Fruit fly (Drosophila melanogaster) whole organism, embryonic: ENCODE data around the gene Leash.

Experiments
- CG10654 ChIP-seq: fragments of 200-800 bp; sonication (Bioruptor generic); optimal IDR thresholded peaks from 2 replicates; lab custom pipeline; 2016; ENCODE audit warnings: missing biosample characterization, missing genetic modification characterization
- CG10959 ChIP-seq: fragments of 200-800 bp; sonication (Bioruptor generic); IDR thresholded peaks from 2 replicates; pipeline ENCODE4 v1.3.6; 2022; ENCODE audit warnings: missing biosample characterization, missing genetic modification characterization
- CG11247 ChIP-seq: fragments of 200-800 bp; sonication (Bioruptor generic); IDR thresholded peaks from 2 replicates; pipeline ENCODE4 v1.3.6; 2022; ENCODE audit warnings: missing biosample characterization, missing genetic modification characterization
- CG11695 ChIP-seq: fragments of 200-800 bp; sonication (Bioruptor generic); IDR thresholded peaks from 3 replicates; pipeline ENCODE4 v1.3.6; 2022; ENCODE audit warnings: missing biosample characterization, missing genetic modification characterization
- CG11696 ChIP-seq: fragments of 200-800 bp; sonication (Bioruptor generic); IDR thresholded peaks from 2 replicates; pipeline ENCODE4 v1.3.6; 2022; ENCODE audit warnings: missing biosample characterization, missing genetic modification characterization
- CG14710 ChIP-seq: fragments of 200-800 bp; sonication (Bioruptor generic); optimal IDR thresholded peaks from 3 replicates; lab custom pipeline; 2019; ENCODE audit warnings: missing biosample characterization, mild to moderate bottlenecking, missing genetic modification characterization, moderate library complexity
- CG14860 ChIP-seq: fragments of 200-800 bp; sonication (Bioruptor generic); IDR thresholded peaks from 3 replicates; pipeline ENCODE4 v1.3.6; 2022; ENCODE audit warnings: missing biosample characterization, missing genetic modification characterization; ENCODE audit not compliant: partially characterized antibody
- CG15696 ChIP-seq: fragments of 200-800 bp; sonication (Bioruptor generic); optimal IDR thresholded peaks from 2 replicates; lab custom pipeline; 2019; ENCODE audit warnings: missing biosample characterization, mild to moderate bottlenecking, missing genetic modification characterization, moderate library complexity
- CG1602 ChIP-seq: fragments of 200-800 bp; sonication (Bioruptor generic); optimal IDR thresholded peaks from 3 replicates; lab custom pipeline; 2016; ENCODE audit warnings: missing biosample characterization, missing genetic modification characterization
- CG17802 ChIP-seq: fragments of 200-800 bp; sonication (Bioruptor generic); optimal IDR thresholded peaks from 2 replicates; lab custom pipeline; 2018; ENCODE audit warnings: missing biosample characterization, mild to moderate bottlenecking, missing genetic modification characterization, moderate library complexity
- CG18619 ChIP-seq: fragments of 200-800 bp; sonication (Bioruptor generic); optimal IDR thresholded peaks from 3 replicates; lab custom pipeline; 2017; ENCODE audit warnings: missing biosample characterization, mild to moderate bottlenecking, missing genetic modification characterization
- CG2889 ChIP-seq: fragments of 200-800 bp; sonication (Bioruptor generic); IDR thresholded peaks from 3 replicates; pipeline ENCODE4 v1.3.6; 2022; ENCODE audit warnings: missing biosample characterization, missing genetic modification characterization
- CG3838 ChIP-seq: fragments of 200-800 bp; sonication (Bioruptor generic); optimal IDR thresholded peaks from 3 replicates; lab custom pipeline; 2016; ENCODE audit warnings: missing biosample characterization, missing genetic modification characterization
- CG5180 ChIP-seq: fragments of 200-800 bp; sonication (Bioruptor generic); optimal IDR thresholded peaks from 3 replicates; lab custom pipeline; 2017; ENCODE audit warnings: missing biosample characterization, missing genetic modification characterization, mild to moderate bottlenecking, moderate library complexity, missing genetic modification reagents
- CG6175 ChIP-seq: fragments of 200-800 bp; sonication (Bioruptor generic); IDR thresholded peaks from 3 replicates; pipeline ENCODE4 v1.3.6; 2022; ENCODE audit warnings: missing biosample characterization, missing genetic modification characterization
- CG6654 ChIP-seq: fragments of 200-800 bp; sonication (Bioruptor generic); optimal IDR thresholded peaks from 2 replicates; lab custom pipeline; 2017; ENCODE audit warnings: missing biosample characterization, mild to moderate bottlenecking, missing genetic modification characterization
- CG6689 ChIP-seq: fragments of 200-800 bp; sonication (Bioruptor generic); IDR thresholded peaks from 2 replicates; pipeline ENCODE4 v1.3.6; 2022; ENCODE audit warnings: missing biosample characterization, missing genetic modification characterization
- CG6813 ChIP-seq: fragments of 200-800 bp; sonication (Bioruptor generic); optimal IDR thresholded peaks from 2 replicates; lab custom pipeline; 2017; ENCODE audit warnings: missing biosample characterization, missing genetic modification characterization, mild to moderate bottlenecking, moderate library complexity, missing genetic modification reagents
- CG8944 ChIP-seq: fragments of 200-800 bp; sonication (Bioruptor generic); optimal IDR thresholded peaks from 3 replicates; lab custom pipeline; 2016; ENCODE audit warnings: missing biosample characterization, missing genetic modification characterization
- CG9609 ChIP-seq: fragments of 200-800 bp; sonication (Bioruptor generic); optimal IDR thresholded peaks from 3 replicates; lab custom pipeline; 2016; ENCODE audit warnings: missing biosample characterization, missing genetic modification characterization
- Elba2 ChIP-seq: fragments of 200-800 bp; sonication (Bioruptor generic); optimal IDR thresholded peaks from 3 replicates; lab custom pipeline; 2016; ENCODE audit warnings: missing biosample characterization, missing genetic modification characterization
- Ets65A ChIP-seq: fragments of 200-800 bp; sonication (Bioruptor generic); peaks from one replicate; lab custom pipeline; 2016; ENCODE audit warnings: missing biosample characterization, missing genetic modification characterization
- Hand ChIP-seq: fragments of 200-800 bp; sonication (Bioruptor generic); optimal IDR thresholded peaks from 2 replicates; lab custom pipeline; 2017; ENCODE audit warnings: mild to moderate bottlenecking, missing biosample characterization, missing genetic modification reagents, missing genetic modification characterization
- HmgD ChIP-seq: fragments of 200-800 bp; sonication (Bioruptor generic); optimal IDR thresholded peaks from 3 replicates; lab custom pipeline; 2016; ENCODE audit warnings: missing biosample characterization, missing genetic modification characterization
- Mrtf ChIP-seq: fragments of 200-800 bp; sonication (Bioruptor generic); IDR thresholded peaks from 3 replicates; pipeline ENCODE4 v1.3.6; 2022; ENCODE audit warnings: missing biosample characterization, missing genetic modification characterization
- Nf-YA ChIP-seq: fragments of 200-800 bp; sonication (Bioruptor generic); IDR thresholded peaks from 2 replicates; pipeline ENCODE4 v1.3.6; 2022; ENCODE audit warnings: missing biosample characterization, missing genetic modification characterization
- Oli ChIP-seq: fragments of 200-800 bp; sonication (Bioruptor generic); optimal IDR thresholded peaks from 2 replicates; lab custom pipeline; 2018; ENCODE audit warnings: missing biosample characterization, mild to moderate bottlenecking, missing genetic modification characterization, moderate library complexity
- Optix ChIP-seq: fragments of 200-800 bp; sonication (Bioruptor generic); IDR thresholded peaks from 3 replicates; pipeline ENCODE4 v1.3.6; 2022; ENCODE audit warnings: missing biosample characterization, missing genetic modification characterization
- Xbp1 ChIP-seq: fragments of 200-800 bp; sonication (Bioruptor generic); optimal IDR thresholded peaks from 3 replicates; lab custom pipeline; 2016; ENCODE audit warnings: missing biosample characterization, mild to moderate bottlenecking, missing genetic modification characterization
- amos ChIP-seq: fragments of 200-800 bp; sonication (Bioruptor generic); IDR thresholded peaks from 2 replicates; pipeline ENCODE4 v1.3.6; 2022; ENCODE audit warnings: missing biosample characterization, missing genetic modification characterization; ENCODE audit not compliant: partially characterized antibody
- ara ChIP-seq: fragments of 200-800 bp; sonication (Bioruptor generic); IDR thresholded peaks from 2 replicates; pipeline ENCODE4 v1.3.6; 2022; ENCODE audit warnings: missing biosample characterization, missing genetic modification characterization
- br ChIP-seq: fragments of >200 bp; optimal IDR thresholded peaks from 2 replicates; lab custom pipeline; 2017
- cato ChIP-seq: fragments of 200-800 bp; sonication (Bioruptor generic); optimal IDR thresholded peaks from 2 replicates; lab custom pipeline; 2016; ENCODE audit warnings: missing biosample characterization, missing genetic modification characterization, borderline replicate concordance
- chinmo ChIP-seq: fragments of 200-800 bp; sonication (Bioruptor generic); IDR thresholded peaks from 4 replicates; pipeline ENCODE4 v1.3.6; 2022; ENCODE audit warnings: missing biosample characterization, missing genetic modification characterization; ENCODE audit not compliant: partially characterized antibody
- crc ChIP-seq: fragments of 200-800 bp; sonication (Bioruptor generic); optimal IDR thresholded peaks from 2 replicates; lab custom pipeline; 2016; ENCODE audit warnings: missing biosample characterization, missing genetic modification characterization
- crol ChIP-seq: fragments of 200-800 bp; sonication (Bioruptor generic); IDR thresholded peaks from 2 replicates; pipeline ENCODE4 v1.3.6; 2022; ENCODE audit warnings: missing biosample characterization, missing genetic modification characterization
- dysf ChIP-seq: fragments of 200-800 bp; sonication (Bioruptor generic); IDR thresholded peaks from 3 replicates; pipeline ENCODE4 v1.3.6; 2022; ENCODE audit warnings: missing biosample characterization, missing genetic modification characterization
- fd96Cb ChIP-seq: fragments of 200-800 bp; sonication (Bioruptor generic); optimal IDR thresholded peaks from 2 replicates; lab custom pipeline; 2018; ENCODE audit warnings: missing biosample characterization, mild to moderate bottlenecking, missing genetic modification characterization, moderate library complexity
- ftz-f1 ChIP-seq: fragments of 200-800 bp; sonication (Bioruptor generic); optimal IDR thresholded peaks from 2 replicates; lab custom pipeline; 2016; ENCODE audit warnings: missing biosample characterization, missing genetic modification characterization
- gcm ChIP-seq: fragments of 200-800 bp; sonication (Bioruptor generic); optimal IDR thresholded peaks from 2 replicates; lab custom pipeline; 2019; ENCODE audit warnings: missing biosample characterization, mild to moderate bottlenecking, missing genetic modification characterization, moderate library complexity
- gem ChIP-seq: fragments of 200-800 bp; sonication (Bioruptor generic); optimal IDR thresholded peaks from 2 replicates; lab custom pipeline; 2019; ENCODE audit warnings: missing biosample characterization, mild to moderate bottlenecking, missing genetic modification characterization, moderate library complexity
- inv ChIP-seq: fragments of 200-800 bp; sonication (Bioruptor generic); IDR thresholded peaks from 2 replicates; pipeline ENCODE4 v1.3.6; 2022; ENCODE audit warnings: missing biosample characterization, missing genetic modification characterization; ENCODE audit not compliant: partially characterized antibody
- mirr ChIP-seq: fragments of 200-800 bp; sonication (Bioruptor generic); optimal IDR thresholded peaks from 3 replicates; lab custom pipeline; 2018; ENCODE audit warnings: missing biosample characterization, mild to moderate bottlenecking, missing genetic modification characterization
- onecut ChIP-seq: fragments of 200-800 bp; sonication (Bioruptor generic); IDR thresholded peaks from 2 replicates; pipeline ENCODE4 v1.3.6; 2022; ENCODE audit warnings: missing biosample characterization, missing genetic modification characterization
- pan ChIP-seq, 4 experiments: fragments of >200 bp in 3 of 4; fragments of 200-800 bp in 1 of 4; sonication (Bioruptor generic) in 1 of 4; optimal IDR thresholded peaks in 3 of 4; IDR thresholded peaks in 1 of 4; 2 replicates each; pipeline versions ENCODE4 v1.3.6 to Lab custom; 2017 to 2022; ENCODE audit warnings: missing biosample characterization in 2 of 4, missing genetic modification characterization in 2 of 4, mixed read lengths in 1 of 4
- pb ChIP-seq: fragments of 200-800 bp; sonication (Bioruptor generic); optimal IDR thresholded peaks from 3 replicates; lab custom pipeline; 2016; ENCODE audit warnings: missing biosample characterization, missing genetic modification characterization
- pita ChIP-seq: fragments of 200-800 bp; sonication (Bioruptor generic); optimal IDR thresholded peaks from 2 replicates; lab custom pipeline; 2017; ENCODE audit warnings: missing biosample characterization, mild to moderate bottlenecking, missing genetic modification characterization
- ranshi ChIP-seq: fragments of 200-800 bp; sonication (Bioruptor generic); IDR thresholded peaks from 2 replicates; pipeline ENCODE4 v1.3.6; 2022; ENCODE audit warnings: missing biosample characterization, missing genetic modification characterization
- ro ChIP-seq: fragments of 200-800 bp; sonication (Bioruptor generic); IDR thresholded peaks from 2 replicates; pipeline ENCODE4 v1.3.6; 2022; ENCODE audit warnings: missing biosample characterization, missing genetic modification characterization
- sima ChIP-seq: fragments of 200-800 bp; sonication (Bioruptor generic); optimal IDR thresholded peaks from 2 replicates; lab custom pipeline; 2016; ENCODE audit warnings: missing biosample characterization, missing genetic modification characterization

Leash gene

dm6 chr3R:10849515-10849973 lies 35.8 kb upstream of the Leash start, which contains the start of gene CG42394 (continued):
- peak; percentile 50; the same call in 1 of the 3 replicates for TF ChIP-seq CG14860 (GFP tag; lab: Robert Waterston, UW)
- TF ChIP-seq CG15696: peak; percentile 94
- TF ChIP-seq amos (GFP tag; lab: Robert Waterston, UW): peak; percentile 22; the same call in 1 of the 2 replicates
- peak; percentile 64; the same call in 2 of the 4 replicates for TF ChIP-seq chinmo (GFP tag; lab: Robert Waterston, UW)
- TF ChIP-seq dysf (GFP tag; lab: Robert Waterston, UW): peak; percentile 95
- TF ChIP-seq pb (GFP tag; lab: Kevin White, UChicago): no peak
- peak; percentile 80 for TF ChIP-seq CG17802 (tag; lab: Kevin White, UChicago)
- peak; percentile 88 for TF ChIP-seq CG11696 (GFP tag; lab: Robert Waterston, UW)
- peak; percentile 100 for TF ChIP-seq CG5180
- peak; percentile 95 for TF ChIP-seq ara (GFP tag; lab: Robert Waterston, UW)
- peak; percentile 98 for TF ChIP-seq gem (tag; lab: Kevin White, UChicago)
- TF ChIP-seq pita: no peak
- TF ChIP-seq CG18619: peak; percentile 93
- peak; percentile 92 for TF ChIP-seq CG1602 (GFP tag; lab: Kevin White, UChicago)
- TF ChIP-seq pan (optimal IDR thresholded peaks at IDR 0.05; lab: Kevin White, UChicago): no peak
- peak in 1 of 2 experiments; percentile 93 for TF ChIP-seq pan (GFP tag; optimal IDR thresholded peaks at IDR 0.05 in 1 of 2, IDR thresholded peaks at IDR 0.05 in 1 of 2)
- peak; percentile 89 for TF ChIP-seq CG6654 (GFP tag; lab: Kevin White, UChicago)
- TF ChIP-seq Mrtf (GFP tag; lab: Robert Waterston, UW): peak; percentile 87
- peak; percentile 97 for TF ChIP-seq fd96Cb (tag; lab: Kevin White, UChicago)
- peak; percentile 85 for TF ChIP-seq CG6175
- peak; percentile 83 for TF ChIP-seq Optix (GFP tag; lab: Robert Waterston, UW)
- peak; percentile 74 for TF ChIP-seq ro (GFP tag; lab: Robert Waterston, UW)
- peak; percentile 65 for TF ChIP-seq Ets65A (GFP tag; lab: Kevin White, UChicago)
- no peak for TF ChIP-seq sima
- TF ChIP-seq gcm: peak; percentile 94
- TF ChIP-seq CG11247 (GFP tag; lab: Robert Waterston, UW): peak; percentile 90
- TF ChIP-seq CG10959 (GFP tag; lab: Robert Waterston, UW): peak; percentile 93
- peak; percentile 84 for TF ChIP-seq cato
- peak; percentile 16 for TF ChIP-seq CG8944 (GFP tag; lab: Kevin White, UChicago)
- TF ChIP-seq CG2889: peak; percentile 88
- TF ChIP-seq ranshi: peak; percentile 96
- TF ChIP-seq crc (GFP tag; lab: Kevin White, UChicago): peak; percentile 54
- TF ChIP-seq ftz-f1 (GFP tag; lab: Kevin White, UChicago): no peak
- TF ChIP-seq CG10654 (GFP tag; lab: Kevin White, UChicago): peak; percentile 89
- no peak for TF ChIP-seq br (lab: Kevin White, UChicago)
- peak; percentile 91 for TF ChIP-seq Xbp1 (GFP tag; lab: Kevin White, UChicago)
- TF ChIP-seq crol (GFP tag; lab: Robert Waterston, UW): peak; percentile 40; the same call in 1 of the 2 replicates
- peak; percentile 23 for TF ChIP-seq mirr (GFP tag; lab: Kevin White, UChicago)
- TF ChIP-seq Nf-YA: peak; percentile 91
- TF ChIP-seq CG6813 (GFP tag; lab: Kevin White, UChicago): peak; percentile 97
- TF ChIP-seq inv (GFP tag; lab: Robert Waterston, UW): peak; percentile 30; the same call in 1 of the 2 replicates
- TF ChIP-seq CG9609 (GFP tag; lab: Kevin White, UChicago): peak; percentile 41
- TF ChIP-seq CG14710 (tag; lab: Kevin White, UChicago): peak; percentile 97
- TF ChIP-seq Oli (tag; lab: Kevin White, UChicago): peak; percentile 95
- TF ChIP-seq HmgD: no peak
- TF ChIP-seq Hand (GFP tag; lab: Kevin White, UChicago): peak; percentile 92
- peak; percentile 87 for TF ChIP-seq onecut (GFP tag; lab: Robert Waterston, UW)
- TF ChIP-seq Elba2 (GFP tag; lab: Kevin White, UChicago): peak; percentile 46
- peak; percentile 78 for TF ChIP-seq CG3838 (GFP tag; lab: Kevin White, UChicago)
- peak; percentile 97 for TF ChIP-seq CG11695
- peak; percentile 93 for TF ChIP-seq CG6689
